Worm (Caenorhabditis elegans): ENCODE data around the gene F46C5.2.

F46C5.2 gene

ce11 chrII:8783451-8783967 lies 45.6 kb downstream of the F46C5.2 start, which contains the start of gene sgn-1:
sgn-1 (minus strand) TSS chrII:8783670.
- no peak for TF ChIP-seq nhr-43 (tag; optimal IDR thresholded peaks at IDR 0.05; ENCODE audit: poor library complexity, severe bottlenecking)
- TF ChIP-seq nhr-11 (tag; optimal IDR thresholded peaks at IDR 0.05), result no peak
- no peak for TF ChIP-seq nhr-77 (tag; optimal IDR thresholded peaks at IDR 0.05)
- no peak for TF ChIP-seq ztf-4 (tag; optimal IDR thresholded peaks at IDR 0.05)
- no peak for TF ChIP-seq fkh-10 (GFP tag; optimal IDR thresholded peaks at IDR 0.05)
- no peak for TF ChIP-seq pqm-1 (tag; optimal IDR thresholded peaks at IDR 0.05)
- TF ChIP-seq snpc-4 (tag; optimal IDR thresholded peaks at IDR 0.05), result no peak
- TF ChIP-seq hmg-11 (tag; optimal IDR thresholded peaks at IDR 0.05), result no peak
- TF ChIP-seq nhr-28 (tag; optimal IDR thresholded peaks at IDR 0.05), result no peak
- no peak for TF ChIP-seq nhr-12 (tag; optimal IDR thresholded peaks at IDR 0.05)
- TF ChIP-seq nfya-1 (tag; optimal IDR thresholded peaks at IDR 0.05; ENCODE audit: insufficient read depth), result no peak
- TF ChIP-seq eor-1 (tag; optimal IDR thresholded peaks at IDR 0.05), result no peak
- no peak for TF ChIP-seq elt-2 (tag; optimal IDR thresholded peaks at IDR 0.05)
- TF ChIP-seq nhr-67 (tag; optimal IDR thresholded peaks at IDR 0.05), result no peak
- no peak for TF ChIP-seq egl-5 (tag; optimal IDR thresholded peaks at IDR 0.05)
- TF ChIP-seq elt-1 (tag; optimal IDR thresholded peaks at IDR 0.05), result no peak

Data from whole organism, L3 larva.